Fruit fly (Drosophila melanogaster): Measurements from ENCODE around the gene CG4259.

CG4259 gene

DNA sequence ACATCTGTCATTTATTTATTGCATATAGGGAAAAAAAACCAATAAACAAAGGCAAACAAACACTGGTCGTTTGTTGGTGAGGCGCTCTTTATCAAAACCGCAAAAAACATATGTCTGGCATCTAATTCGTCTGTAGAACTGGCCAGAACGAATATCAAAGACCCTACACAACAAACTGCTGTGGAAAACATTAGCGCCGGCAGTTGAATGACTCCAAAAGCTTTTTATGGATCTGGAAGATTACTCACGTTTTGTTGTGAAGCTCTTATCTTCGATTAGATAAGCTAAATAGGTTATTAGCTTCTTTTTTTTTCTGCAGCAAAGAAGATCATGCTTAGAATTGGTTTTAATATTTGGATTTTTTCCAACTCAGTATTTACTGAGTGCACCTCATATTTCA lies 4.0 kb upstream of the CG4259 start (continued):
- no peak for TF ChIP-seq CG17612 (GFP tag; IDR thresholded peaks at IDR 0.05)
- TF ChIP-seq CG4707 (GFP tag; optimal IDR thresholded peaks at IDR 0.05): no peak
- no peak for TF ChIP-seq jigr1 (GFP tag; IDR thresholded peaks at IDR 0.05)
- no peak for TF ChIP-seq Neu2 (GFP tag; optimal IDR thresholded peaks at IDR 0.05; ENCODE audit: borderline replicate concordance)
- TF ChIP-seq CG14014 (GFP tag; IDR thresholded peaks at IDR 0.05): peak; percentile 17; the same call in 1 of the 2 replicates
- TF ChIP-seq CG10543 (GFP tag; optimal IDR thresholded peaks at IDR 0.05): no peak
- TF ChIP-seq CG2875 (GFP tag; optimal IDR thresholded peaks at IDR 0.05): no peak
- TF ChIP-seq CG17361 (GFP tag; IDR thresholded peaks at IDR 0.05): no peak
- no peak for TF ChIP-seq CG2116 (GFP tag; optimal IDR thresholded peaks at IDR 0.05)
- TF ChIP-seq pb (GFP tag; optimal IDR thresholded peaks at IDR 0.05): no peak
- no peak for TF ChIP-seq Xrp1 (GFP tag; IDR thresholded peaks at IDR 0.05)
- no peak for TF ChIP-seq sisA (GFP tag; IDR thresholded peaks at IDR 0.05)
- no peak for TF ChIP-seq CG3995 (GFP tag; optimal IDR thresholded peaks at IDR 0.05)
- no peak for TF ChIP-seq Atf3 (GFP tag; optimal IDR thresholded peaks at IDR 0.05)
- no peak for TF ChIP-seq hkb (optimal IDR thresholded peaks at IDR 0.05)
- TF ChIP-seq hkb (GFP tag; IDR thresholded peaks at IDR 0.05): peak; percentile 32; the same call in 1 of the 2 replicates
- no peak for TF ChIP-seq CG16779 (GFP tag; IDR thresholded peaks at IDR 0.05)
- no peak for TF ChIP-seq CG12104 (GFP tag; optimal IDR thresholded peaks at IDR 0.05)
- no peak for TF ChIP-seq CG18476 (GFP tag; optimal IDR thresholded peaks at IDR 0.05)
- no peak for TF ChIP-seq CG30020 (tag; optimal IDR thresholded peaks at IDR 0.05)
- no peak for TF ChIP-seq ttk (GFP tag; IDR thresholded peaks at IDR 0.05)
- no peak for TF ChIP-seq Mrtf (GFP tag; IDR thresholded peaks at IDR 0.05)
- TF ChIP-seq CG6813 (GFP tag; optimal IDR thresholded peaks at IDR 0.05): no peak
- peak; percentile 64 for TF ChIP-seq exex (tag; optimal IDR thresholded peaks at IDR 0.05)
- no peak for TF ChIP-seq nerfin-1 (tag; optimal IDR thresholded peaks at IDR 0.05)
- TF ChIP-seq ci (GFP tag; IDR thresholded peaks at IDR 0.05): 0 out of 3 replicates have a peak, but pooled peaks have one; percentile 30
- TF ChIP-seq seq (GFP tag; IDR thresholded peaks at IDR 0.05): no peak
- no peak for TF ChIP-seq Mad (GFP tag; optimal IDR thresholded peaks at IDR 0.05)
- no peak for TF ChIP-seq Awh (GFP tag; IDR thresholded peaks at IDR 0.05)
- peak; percentile 37; the same call in 1 of the 2 replicates for TF ChIP-seq GATAe (GFP tag; conservative IDR thresholded peaks at IDR 0.05)
- TF ChIP-seq CG13624 (GFP tag; optimal IDR thresholded peaks at IDR 0.05): peak; percentile 24
- peak; percentile 69 for TF ChIP-seq cwo (GFP tag; optimal IDR thresholded peaks at IDR 0.05)
- no peak for TF ChIP-seq Tbp (GFP tag; optimal IDR thresholded peaks at IDR 0.05)
- TF ChIP-seq Hand (GFP tag; optimal IDR thresholded peaks at IDR 0.05): no peak
- TF ChIP-seq D19B (GFP tag; optimal IDR thresholded peaks at IDR 0.05): no peak
- peak; percentile 64 for TF ChIP-seq CG2120 (GFP tag; optimal IDR thresholded peaks at IDR 0.05)
- peak; percentile 29 for TF ChIP-seq CG12769 (tag; optimal IDR thresholded peaks at IDR 0.05)
- no peak for TF ChIP-seq ranshi (GFP tag; IDR thresholded peaks at IDR 0.05)
- no peak for TF ChIP-seq pnt (GFP tag; optimal IDR thresholded peaks at IDR 0.05)
- TF ChIP-seq ems (GFP tag; optimal IDR thresholded peaks at IDR 0.05): no peak
- no peak for TF ChIP-seq Mes4 (GFP tag; optimal IDR thresholded peaks at IDR 0.05)
- no peak for TF ChIP-seq crc (GFP tag; optimal IDR thresholded peaks at IDR 0.05)
- no peak for TF ChIP-seq CG31365 (tag; optimal IDR thresholded peaks at IDR 0.05)
- no peak for TF ChIP-seq sqz (GFP tag; optimal IDR thresholded peaks at IDR 0.05)
- TF ChIP-seq dan (GFP tag; IDR thresholded peaks at IDR 0.05): no peak
- TF ChIP-seq Nf-YB (GFP tag; optimal IDR thresholded peaks at IDR 0.05): no peak
- TF ChIP-seq CG5180 (GFP tag; optimal IDR thresholded peaks at IDR 0.05): no peak
- TF ChIP-seq Hey (tag; optimal IDR thresholded peaks at IDR 0.05): no peak
- TF ChIP-seq CG6654 (GFP tag; optimal IDR thresholded peaks at IDR 0.05): no peak
- no peak for TF ChIP-seq cato (GFP tag; optimal IDR thresholded peaks at IDR 0.05; ENCODE audit: borderline replicate concordance)
- TF ChIP-seq ind (GFP tag; optimal IDR thresholded peaks at IDR 0.05): peak; percentile 26
- TF ChIP-seq CG4730 (GFP tag; IDR thresholded peaks at IDR 0.05): no peak
- no peak for TF ChIP-seq Six4 (GFP tag; optimal IDR thresholded peaks at IDR 0.05)
